Fruit fly (Drosophila melanogaster): ENCODE results near the gene cin.

The cin gene

dm6 chrX:255369-255768 is at the start of gene cin (continued):
- TF ChIP-seq Tbp (GFP tag; optimal IDR thresholded peaks at IDR 0.05) (no peak), CG1832 (GFP tag; optimal IDR thresholded peaks at IDR 0.05) (no peak), vnd (GFP tag; IDR thresholded peaks at IDR 0.05; ENCODE audit: partially characterized antibody) (no peak), CG10366 (GFP tag; IDR thresholded peaks at IDR 0.05) (no peak), Mes4 (GFP tag; optimal IDR thresholded peaks at IDR 0.05) (no peak), CG8478 (optimal IDR thresholded peaks at IDR 0.05) (no peak), CG16779 (GFP tag; IDR thresholded peaks at IDR 0.05) (no peak), lab (GFP tag; optimal IDR thresholded peaks at IDR 0.05) (no peak), CG42726 (GFP tag; IDR thresholded peaks at IDR 0.05; ENCODE audit: partially characterized antibody) (no peak), ro (GFP tag; IDR thresholded peaks at IDR 0.05) (no peak), Bgb (GFP tag; IDR thresholded peaks at IDR 0.05; ENCODE audit: partially characterized antibody) (no peak), Blimp-1 (GFP tag; optimal IDR thresholded peaks at IDR 0.05) (no peak), luna (GFP tag; optimal IDR thresholded peaks at IDR 0.05) (no peak), pnt (GFP tag; optimal IDR thresholded peaks at IDR 0.05) (no peak), CG9609 (GFP tag; optimal IDR thresholded peaks at IDR 0.05) (no peak), Ada2b (GFP tag; IDR thresholded peaks at IDR 0.05) (peak; percentile 22; the same call in 1 of the 2 replicates), CG34422 (GFP tag; IDR thresholded peaks at IDR 0.05) (no peak), CG7928 (GFP tag; optimal IDR thresholded peaks at IDR 0.05) (no peak), hkb (optimal IDR thresholded peaks at IDR 0.05) (no peak), hkb (GFP tag; IDR thresholded peaks at IDR 0.05) (0 out of 2 replicates have a peak, but pooled peaks have one; percentile 33), eyg (GFP tag; optimal IDR thresholded peaks at IDR 0.05) (no peak), CG7271 (tag; optimal IDR thresholded peaks at IDR 0.05) (no peak), CG18011 (GFP tag; optimal IDR thresholded peaks at IDR 0.05) (no peak), lola (GFP tag; optimal IDR thresholded peaks at IDR 0.05) (peak in 1 of 3 experiments; percentile 55), CG16863 (GFP tag; optimal IDR thresholded peaks at IDR 0.05) (no peak), dan (GFP tag; IDR thresholded peaks at IDR 0.05) (no peak), fd3F (GFP tag; optimal IDR thresholded peaks at IDR 0.05) (no peak), Bteb2 (GFP tag; optimal IDR thresholded peaks at IDR 0.05) (no peak), nmo (GFP tag; optimal IDR thresholded peaks at IDR 0.05) (peak; percentile 57), CG15269 (tag; optimal IDR thresholded peaks at IDR 0.05) (no peak), pho (GFP tag; optimal IDR thresholded peaks at IDR 0.05) (no peak), oc (tag; optimal IDR thresholded peaks at IDR 0.05) (no peak), CkIIα-i1 (GFP tag; IDR thresholded peaks at IDR 0.05) (no peak), Opbp (GFP tag; IDR thresholded peaks at IDR 0.05; ENCODE audit: partially characterized antibody) (no peak), Awh (GFP tag; IDR thresholded peaks at IDR 0.05) (no peak), CHES-1-like (GFP tag; optimal IDR thresholded peaks at IDR 0.05) (no peak), Eip74EF (GFP tag; optimal IDR thresholded peaks at IDR 0.05) (no peak), fd64A (GFP tag; optimal IDR thresholded peaks at IDR 0.05) (no peak), cwo (GFP tag; optimal IDR thresholded peaks at IDR 0.05) (no peak), Stat92E (GFP tag; optimal IDR thresholded peaks at IDR 0.05) (no peak), unpg (GFP tag; optimal IDR thresholded peaks at IDR 0.05) (peak; percentile 46), HLH54F (GFP tag; optimal IDR thresholded peaks at IDR 0.05) (no peak), lov (optimal IDR thresholded peaks at IDR 0.05) (no peak), lov (GFP tag; IDR thresholded peaks at IDR 0.05) (no peak), tap (tag; optimal IDR thresholded peaks at IDR 0.05) (no peak), ind (GFP tag; optimal IDR thresholded peaks at IDR 0.05) (peak; percentile 47), CG5180 (GFP tag; optimal IDR thresholded peaks at IDR 0.05) (no peak), Hr51 (GFP tag; optimal IDR thresholded peaks at IDR 0.05) (no peak), CG11695 (GFP tag; IDR thresholded peaks at IDR 0.05) (no peak), jigr1 (GFP tag; IDR thresholded peaks at IDR 0.05) (no peak), onecut (GFP tag; IDR thresholded peaks at IDR 0.05) (no peak)
